Fruit fly (Drosophila melanogaster) whole organism, embryonic: ENCODE results near the gene Nepl12.

ENCODE experiments used
- Ada2b ChIP-seq: fragments of 200-800 bp; sonication (Bioruptor generic); IDR thresholded peaks from 2 replicates; pipeline ENCODE4 v1.3.6; 2022; ENCODE audit warnings: missing biosample characterization, missing genetic modification characterization
- CG10565 ChIP-seq: fragments of 200-800 bp; sonication (Bioruptor generic); optimal IDR thresholded peaks from 3 replicates; lab custom pipeline; 2016; ENCODE audit warnings: missing biosample characterization, mild to moderate bottlenecking, missing genetic modification characterization
- CG15011 ChIP-seq: fragments of 200-800 bp; sonication (Bioruptor generic); optimal IDR thresholded peaks from 3 replicates; lab custom pipeline; 2018; ENCODE audit warnings: missing biosample characterization, mild to moderate bottlenecking, missing genetic modification characterization
- CG1647 ChIP-seq: fragments of 200-800 bp; sonication (Bioruptor generic); optimal IDR thresholded peaks from 3 replicates; lab custom pipeline; 2016; ENCODE audit warnings: missing biosample characterization, missing genetic modification characterization
- CG16815 ChIP-seq: fragments of 200-800 bp; sonication (Bioruptor generic); optimal IDR thresholded peaks from 3 replicates; lab custom pipeline; 2017; ENCODE audit warnings: missing biosample characterization, mild to moderate bottlenecking, missing genetic modification characterization
- CG17912 ChIP-seq: fragments of 200-800 bp; sonication (Bioruptor generic); optimal IDR thresholded peaks from 2 replicates; lab custom pipeline; 2018; ENCODE audit warnings: missing biosample characterization, mild to moderate bottlenecking, missing genetic modification characterization
- CG30403 ChIP-seq: fragments of 200-800 bp; sonication (Bioruptor generic); optimal IDR thresholded peaks from 3 replicates; lab custom pipeline; 2016; ENCODE audit warnings: missing biosample characterization, missing genetic modification characterization
- CG4328 ChIP-seq: fragments of 200-800 bp; sonication (Bioruptor generic); optimal IDR thresholded peaks from 3 replicates; lab custom pipeline; 2017; ENCODE audit warnings: missing biosample characterization, missing genetic modification reagents, missing genetic modification characterization
- CG5953 ChIP-seq: fragments of 200-800 bp; sonication (Bioruptor generic); IDR thresholded peaks from 2 replicates; pipeline ENCODE4 v1.3.6; 2022; ENCODE audit warnings: missing biosample characterization, missing genetic modification characterization
- CG6854 ChIP-seq: fragments of 200-800 bp; sonication (Bioruptor generic); optimal IDR thresholded peaks from 3 replicates; lab custom pipeline; 2017; ENCODE audit warnings: missing biosample characterization, mild to moderate bottlenecking, missing genetic modification characterization
- CG7786 ChIP-seq: fragments of 200-800 bp; sonication (Bioruptor generic); optimal IDR thresholded peaks from 2 replicates; lab custom pipeline; 2016; ENCODE audit warnings: missing biosample characterization, missing genetic modification characterization
- CrebB ChIP-seq: fragments of 200-800 bp; sonication (Bioruptor generic); optimal IDR thresholded peaks from 3 replicates; lab custom pipeline; 2018; ENCODE audit warnings: missing biosample characterization, mild to moderate bottlenecking, missing genetic modification characterization
- Dip3 ChIP-seq: fragments of 200-800 bp; sonication (Bioruptor generic); optimal IDR thresholded peaks from 3 replicates; lab custom pipeline; 2016; ENCODE audit warnings: missing biosample characterization, missing genetic modification characterization
- Dp ChIP-seq: fragments of 200-800 bp; sonication (Bioruptor generic); optimal IDR thresholded peaks from 2 replicates; lab custom pipeline; 2018; ENCODE audit warnings: missing biosample characterization, mild to moderate bottlenecking, missing genetic modification characterization, moderate library complexity
- Fer2 ChIP-seq: fragments of 200-800 bp; sonication (Bioruptor generic); optimal IDR thresholded peaks from 2 replicates; lab custom pipeline; 2018; ENCODE audit warnings: missing biosample characterization, mild to moderate bottlenecking, missing genetic modification characterization, moderate library complexity
- GATAe ChIP-seq: fragments of 200-800 bp; sonication (Bioruptor generic); conservative IDR thresholded peaks from 2 replicates; pipeline ENCODE4 v1.3.6; 2022; ENCODE audit warnings: missing biosample characterization, missing genetic modification characterization
- HLH3B ChIP-seq: fragments of 200-800 bp; sonication (Bioruptor generic); IDR thresholded peaks from 2 replicates; pipeline ENCODE4 v1.3.6; 2022; ENCODE audit warnings: missing biosample characterization, missing genetic modification characterization
- HLHmδ ChIP-seq: fragments of 200-800 bp; sonication (Bioruptor generic); optimal IDR thresholded peaks from 2 replicates; lab custom pipeline; 2018; ENCODE audit warnings: missing biosample characterization, mild to moderate bottlenecking, missing genetic modification characterization, moderate library complexity
- Hr51 ChIP-seq, 2 experiments: fragments of 200-800 bp; sonication (Bioruptor generic); optimal IDR thresholded peaks; 2 replicates in 1 of 2; 3 replicates in 1 of 2; lab custom pipeline; 2016 to 2018; ENCODE audit warnings: missing biosample characterization in 2 of 2, missing genetic modification characterization in 2 of 2, mild to moderate bottlenecking in 1 of 2, moderate library complexity in 1 of 2
- Hr78 ChIP-seq, 2 experiments: fragments of 200-800 bp in 1 of 2; fragments of >200 bp in 1 of 2; sonication (Bioruptor generic) in 1 of 2; optimal IDR thresholded peaks; 2 replicates each; lab custom pipeline; 2017 to 2019; ENCODE audit warnings: missing biosample characterization in 2 of 2, missing genetic modification characterization in 2 of 2, mild to moderate bottlenecking in 1 of 2, moderate library complexity in 1 of 2
- Lhr ChIP-seq: fragments of 200-800 bp; sonication (Bioruptor generic); optimal IDR thresholded peaks from 3 replicates; lab custom pipeline; 2017; ENCODE audit warnings: mild to moderate bottlenecking, missing biosample characterization, missing genetic modification reagents, missing genetic modification characterization
- Opbp ChIP-seq: fragments of 200-800 bp; sonication (Bioruptor generic); IDR thresholded peaks from 3 replicates; pipeline ENCODE4 v1.3.6; 2022; ENCODE audit warnings: missing biosample characterization, missing genetic modification characterization; ENCODE audit not compliant: partially characterized antibody
- Rx ChIP-seq: fragments of 200-800 bp; sonication (Bioruptor generic); IDR thresholded peaks from 2 replicates; pipeline ENCODE4 v1.3.6; 2022; ENCODE audit warnings: missing biosample characterization, missing genetic modification characterization
- Taf1 ChIP-seq: fragments of 200-800 bp; sonication (Bioruptor generic); IDR thresholded peaks from 2 replicates; pipeline ENCODE4 v1.3.6; 2022; ENCODE audit warnings: missing biosample characterization, missing genetic modification characterization
- bbx ChIP-seq: fragments of 200-800 bp; sonication (Bioruptor generic); IDR thresholded peaks from 2 replicates; pipeline ENCODE4 v1.3.6; 2022; ENCODE audit warnings: missing biosample characterization, missing genetic modification characterization; ENCODE audit not compliant: partially characterized antibody
- bowl ChIP-seq: fragments of 200-800 bp; sonication (Bioruptor generic); IDR thresholded peaks from 2 replicates; pipeline ENCODE4 v1.3.6; 2022; ENCODE audit warnings: missing biosample characterization, missing genetic modification characterization
- ci ChIP-seq: fragments of 200-800 bp; sonication (Bioruptor generic); IDR thresholded peaks from 3 replicates; pipeline ENCODE4 v1.3.6; 2022; ENCODE audit warnings: missing biosample characterization, missing genetic modification characterization
- dan ChIP-seq: fragments of 200-800 bp; sonication (Bioruptor generic); IDR thresholded peaks from 2 replicates; pipeline ENCODE4 v1.3.6; 2022; ENCODE audit warnings: missing biosample characterization, missing genetic modification characterization
- dimm ChIP-seq: fragments of 200-800 bp; sonication (Bioruptor generic); IDR thresholded peaks from 2 replicates; pipeline ENCODE4 v1.3.6; 2022; ENCODE audit warnings: missing biosample characterization, missing genetic modification characterization
- disco-r ChIP-seq: fragments of 200-800 bp; sonication (Bioruptor generic); optimal IDR thresholded peaks from 2 replicates; lab custom pipeline; 2016; ENCODE audit warnings: missing biosample characterization, missing genetic modification characterization
- fd64A ChIP-seq: fragments of 200-800 bp; sonication (Bioruptor generic); optimal IDR thresholded peaks from 3 replicates; lab custom pipeline; 2018; ENCODE audit warnings: missing biosample characterization, mild to moderate bottlenecking, missing genetic modification characterization
- gt ChIP-seq: fragments of 200-800 bp; sonication (Bioruptor generic); IDR thresholded peaks from 2 replicates; pipeline ENCODE4 v1.3.6; 2022; ENCODE audit warnings: missing biosample characterization, missing genetic modification characterization
- her ChIP-seq: fragments of 200-800 bp; sonication (Bioruptor generic); optimal IDR thresholded peaks from 2 replicates; lab custom pipeline; 2016; ENCODE audit warnings: missing biosample characterization, missing genetic modification characterization
- kah ChIP-seq: fragments of 200-800 bp; sonication (Bioruptor generic); optimal IDR thresholded peaks from 2 replicates; lab custom pipeline; 2018; ENCODE audit warnings: missing biosample characterization, mild to moderate bottlenecking, missing genetic modification characterization
- mirr ChIP-seq: fragments of 200-800 bp; sonication (Bioruptor generic); optimal IDR thresholded peaks from 3 replicates; lab custom pipeline; 2018; ENCODE audit warnings: missing biosample characterization, mild to moderate bottlenecking, missing genetic modification characterization
- org-1 ChIP-seq: fragments of 200-800 bp; sonication (Bioruptor generic); optimal IDR thresholded peaks from 2 replicates; lab custom pipeline; 2017; ENCODE audit warnings: missing biosample characterization, missing genetic modification characterization
- pnt ChIP-seq: fragments of 200-800 bp; sonication (Bioruptor generic); optimal IDR thresholded peaks from 3 replicates; lab custom pipeline; 2016; ENCODE audit warnings: missing biosample characterization, missing genetic modification characterization
- ranshi ChIP-seq: fragments of 200-800 bp; sonication (Bioruptor generic); IDR thresholded peaks from 2 replicates; pipeline ENCODE4 v1.3.6; 2022; ENCODE audit warnings: missing biosample characterization, missing genetic modification characterization
- scrt ChIP-seq: fragments of 200-800 bp; sonication (Bioruptor generic); optimal IDR thresholded peaks from 2 replicates; lab custom pipeline; 2018; ENCODE audit warnings: missing biosample characterization, mild to moderate bottlenecking, missing genetic modification characterization, moderate library complexity
- slbo ChIP-seq: fragments of 200-800 bp; sonication (Bioruptor generic); IDR thresholded peaks from 2 replicates; pipeline ENCODE4 v1.3.6; 2022; ENCODE audit warnings: missing biosample characterization, missing genetic modification characterization
- ssp ChIP-seq: fragments of 200-800 bp; sonication (Bioruptor generic); IDR thresholded peaks from 2 replicates; pipeline ENCODE4 v1.3.6; 2022; ENCODE audit warnings: missing biosample characterization, missing genetic modification characterization
- tx ChIP-seq: fragments of 200-800 bp; sonication (Bioruptor generic); optimal IDR thresholded peaks from 2 replicates; lab custom pipeline; 2016; ENCODE audit warnings: missing biosample characterization, missing genetic modification characterization
- wek ChIP-seq: fragments of 200-800 bp; sonication (Bioruptor generic); optimal IDR thresholded peaks from 3 replicates; lab custom pipeline; 2018; ENCODE audit warnings: missing biosample characterization, mild to moderate bottlenecking, missing genetic modification characterization, moderate library complexity

Nepl12 gene

DNA sequence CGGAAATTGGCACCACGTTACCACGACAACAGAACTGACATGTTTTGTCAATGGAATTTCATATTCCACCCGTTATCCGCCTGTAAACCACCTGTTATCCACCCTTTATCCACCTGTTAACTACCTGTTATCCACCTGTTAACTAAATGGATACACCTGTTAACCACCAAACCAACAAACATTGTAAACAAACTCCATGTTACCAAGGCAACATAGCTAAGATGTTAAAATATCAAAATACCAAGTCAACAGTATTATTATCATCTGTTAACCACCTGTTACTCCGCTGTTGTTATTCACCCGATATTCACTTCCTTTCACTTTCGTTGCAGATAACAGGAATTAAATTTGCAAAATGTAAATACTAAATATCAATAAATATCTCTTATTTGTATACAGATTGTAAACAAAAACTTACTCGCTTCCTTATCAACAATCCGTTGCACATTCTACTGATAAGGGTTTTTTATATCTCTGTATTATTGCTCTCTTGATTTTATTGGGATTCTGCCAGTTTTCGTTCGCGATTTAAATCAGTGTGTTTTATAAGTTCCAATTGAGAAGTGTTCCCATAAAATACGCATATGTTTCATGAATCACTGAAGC is at the start of gene Nepl12:
Gene Nepl12, plus strand, starts transcription at position 556 of the 606 bp plus-strand sequence.
- TF ChIP-seq tx (GFP tag; lab: Kevin White, UChicago) (no peak), Fer2 (no peak), CG10565 (GFP tag; lab: Kevin White, UChicago) (no peak), GATAe (GFP tag; lab: Robert Waterston, UW) (no peak), Opbp (GFP tag; lab: Robert Waterston, UW) (no peak), CrebB (no peak), dan (GFP tag; lab: Robert Waterston, UW) (no peak), CG6854 (GFP tag; lab: Kevin White, UChicago) (peak; percentile 5), bowl (GFP tag; lab: Robert Waterston, UW) (no peak), HLH3B (GFP tag; lab: Robert Waterston, UW) (no peak), CG15011 (no peak), Lhr (no peak), disco-r (GFP tag; lab: Kevin White, UChicago) (no peak), fd64A (no peak), Hr78 (GFP tag; optimal IDR thresholded peaks at IDR 0.05; lab: Kevin White, UChicago) (no peak), pnt (peak; percentile 49), CG16815 (GFP tag; lab: Kevin White, UChicago) (peak; percentile 23), ssp (GFP tag; lab: Robert Waterston, UW) (no peak), Dip3 (GFP tag; lab: Kevin White, UChicago) (peak; percentile 19), dimm (no peak), Hr51 (GFP tag; optimal IDR thresholded peaks at IDR 0.05; lab: Kevin White, UChicago) (no peak), org-1 (GFP tag; lab: Kevin White, UChicago) (peak; percentile 36), Taf1 (GFP tag; lab: Robert Waterston, UW) (no peak), bbx (GFP tag; lab: Robert Waterston, UW) (no peak), Dp (GFP tag; lab: Kevin White, UChicago) (no peak), CG1647 (GFP tag; lab: Kevin White, UChicago) (no peak), CG30403 (no peak), kah (peak; percentile 48), CG4328 (peak; percentile 20), slbo (GFP tag; lab: Robert Waterston, UW) (no peak), HLHmδ (no peak), gt (GFP tag; lab: Robert Waterston, UW) (no peak), ci (GFP tag; lab: Robert Waterston, UW) (no peak), wek (GFP tag; lab: Kevin White, UChicago) (peak; percentile 28), Rx (GFP tag; lab: Robert Waterston, UW) (no peak), CG7786 (GFP tag; lab: Kevin White, UChicago) (peak; percentile 39), mirr (GFP tag; lab: Kevin White, UChicago) (peak; percentile 48), her (GFP tag; lab: Kevin White, UChicago) (no peak), CG17912 (GFP tag; lab: Kevin White, UChicago) (no peak), CG5953 (GFP tag; lab: Robert Waterston, UW) (no peak), scrt (GFP tag; lab: Kevin White, UChicago) (peak; percentile 77), ranshi (GFP tag; lab: Robert Waterston, UW) (no peak), Ada2b (GFP tag; lab: Robert Waterston, UW) (no peak)
